Fruit fly (Drosophila melanogaster): Measurements from ENCODE around the gene CG7990.

DNA sequence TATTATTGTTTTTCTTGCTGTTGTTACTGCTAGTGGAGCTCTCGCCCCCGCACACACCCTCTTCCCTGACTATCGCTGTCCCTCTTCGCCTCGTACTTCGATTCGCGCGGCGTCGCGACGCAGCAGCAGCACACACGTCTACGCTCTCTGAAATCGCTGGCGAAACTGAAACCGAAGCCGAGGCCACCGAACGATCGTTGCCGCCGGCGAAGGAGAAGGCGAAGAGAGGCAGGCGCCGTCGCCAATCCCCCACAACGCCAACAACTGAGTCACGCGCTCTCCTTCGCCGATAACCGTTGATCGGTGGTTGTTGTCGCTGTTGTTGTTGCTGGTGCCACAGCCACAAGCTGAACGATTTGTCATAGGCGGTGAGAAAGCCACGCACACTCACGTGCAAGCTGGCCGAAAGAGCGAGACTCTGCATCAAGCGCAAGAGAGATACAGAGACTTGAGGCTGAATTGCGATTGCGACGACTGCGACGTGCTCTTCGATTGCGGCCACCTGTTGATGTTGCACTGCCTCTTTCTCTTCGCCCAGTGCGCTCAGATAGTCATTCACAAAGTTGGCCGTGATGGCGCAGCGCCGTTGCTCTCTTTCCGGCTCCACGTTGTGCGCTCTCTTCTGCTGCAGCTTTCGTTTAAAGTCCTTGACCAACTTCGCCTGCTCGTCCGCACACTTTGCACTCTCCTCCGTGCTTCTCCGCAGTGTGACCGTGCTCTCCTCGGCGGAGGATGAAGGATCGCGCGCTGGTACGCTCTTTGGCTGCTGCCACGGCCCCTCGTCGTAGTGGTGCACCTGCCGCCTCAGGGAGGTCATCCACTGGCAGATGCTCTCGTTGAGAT is 48.3 kb downstream of the CG7990 start:
- peak; percentile 68 for TF ChIP-seq tj (GFP tag; optimal IDR thresholded peaks at IDR 0.05)
- TF ChIP-seq cic (GFP tag; optimal IDR thresholded peaks at IDR 0.05): peak; percentile 66
- peak; percentile 94 for TF ChIP-seq pad (GFP tag; optimal IDR thresholded peaks at IDR 0.05)
- TF ChIP-seq Mnt (GFP tag; optimal IDR thresholded peaks at IDR 0.05): peak; percentile 57
- peak; percentile 53 for TF ChIP-seq CG12768 (GFP tag; optimal IDR thresholded peaks at IDR 0.05)
- TF ChIP-seq ovo (GFP tag; optimal IDR thresholded peaks at IDR 0.05): no peak
- TF ChIP-seq CG7101 (tag; optimal IDR thresholded peaks at IDR 0.05): no peak
- no peak for TF ChIP-seq cnc (optimal IDR thresholded peaks at IDR 0.05)
- TF ChIP-seq CG11617 (GFP tag; optimal IDR thresholded peaks at IDR 0.05): no peak
- TF ChIP-seq Hr96 (GFP tag; optimal IDR thresholded peaks at IDR 0.05): no peak
- no peak for TF ChIP-seq CG7045 (GFP tag; optimal IDR thresholded peaks at IDR 0.05)
- TF ChIP-seq kay (GFP tag; ENCODE audit: borderline replicate concordance): peak; percentile 93
